Worm (Caenorhabditis elegans): ENCODE data around the gene F42H10.6.

F42H10.6 gene

ce11 chrIII:8429497-8429896 lies 50.8 kb downstream of the F42H10.6 start:
- TF ChIP-seq efl-1 (optimal IDR thresholded peaks at IDR 0.05), result no peak
- peak in 1 of 2 experiments; percentile 91 for TF ChIP-seq efl-1 (GFP tag; optimal IDR thresholded peaks at IDR 0.05 in 1 of 2)
- TF ChIP-seq nhr-71 (tag; optimal IDR thresholded peaks at IDR 0.05), result no peak
- TF ChIP-seq dsc-1 (tag; optimal IDR thresholded peaks at IDR 0.05), result no peak

- TF ChIP-seq efl-3 (GFP tag; optimal IDR thresholded peaks at IDR 0.05) (no peak), snpc-4 (tag; optimal IDR thresholded peaks at IDR 0.05) (no peak), C16A3.4 (tag; optimal IDR thresholded peaks at IDR 0.05) (no peak), unc-98 (GFP tag; IDR thresholded peaks at IDR 0.05) (no peak), lsy-2 (tag; optimal IDR thresholded peaks at IDR 0.05) (no peak), nhr-71 (tag; optimal IDR thresholded peaks at IDR 0.05) (no peak), snu-23 (GFP tag; optimal IDR thresholded peaks at IDR 0.05) (no peak), lin-14 (GFP tag; optimal IDR thresholded peaks at IDR 0.05) (no peak), efl-1 (optimal IDR thresholded peaks at IDR 0.05) (no peak), efl-1 (GFP tag; optimal IDR thresholded peaks at IDR 0.05 in 1 of 2) (no peak), lin-15B (tag; optimal IDR thresholded peaks at IDR 0.05) (no peak), pag-3 (tag; optimal IDR thresholded peaks at IDR 0.05; ENCODE audit: borderline replicate concordance, insufficient read depth) (no peak), lin-35 (GFP tag; optimal IDR thresholded peaks at IDR 0.05) (peak in 1 of 2 experiments; percentile 10), dpl-1 (GFP tag; optimal IDR thresholded peaks at IDR 0.05) (peak in 1 of 3 experiments; percentile 6), sup-37 (GFP tag; optimal IDR thresholded peaks at IDR 0.05) (no peak), sox-4 (tag; optimal IDR thresholded peaks at IDR 0.05) (no peak)
Measured at ce11 chrIII:8429035-8429434, 51.2 kb downstream of the F42H10.6 start, which contains the start of gene ZK1236.1. ZK1236.1 (plus strand) TSS chrIII:8429297.
